Fruit fly (Drosophila melanogaster): Measurements from ENCODE around the gene CG31674.

Gene CG31674

DNA sequence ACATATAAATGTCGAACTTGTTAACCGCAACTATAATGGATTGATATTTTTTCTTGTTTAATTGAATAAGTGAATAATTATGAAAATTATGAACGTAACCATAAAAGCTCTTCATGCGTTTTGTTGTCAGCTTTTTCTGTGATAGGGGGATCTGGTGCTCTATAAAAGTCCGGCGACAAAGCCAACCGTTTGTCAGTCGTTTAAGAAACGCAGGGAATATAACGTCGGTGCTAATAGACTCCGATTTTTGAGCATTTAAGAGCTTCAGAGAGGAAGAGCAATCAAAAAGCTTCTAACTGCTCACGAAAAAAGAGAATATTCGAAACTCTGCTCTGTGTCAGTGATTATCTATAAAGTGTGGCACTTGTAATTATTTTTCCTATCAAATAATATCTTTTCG lies at the start of gene CG31674 (continued):
- TF ChIP-seq cas (GFP tag; IDR thresholded peaks at IDR 0.05) (no peak), CG2199 (GFP tag; IDR thresholded peaks at IDR 0.05) (peak; percentile 64; the same call in 1 of the 3 replicates), Pdp1 (GFP tag; optimal IDR thresholded peaks at IDR 0.05) (peak in 1 of 2 experiments; percentile 62), NFAT (GFP tag; IDR thresholded peaks at IDR 0.05) (peak; percentile 13; the same call in 1 of the 2 replicates), grn (GFP tag; optimal IDR thresholded peaks at IDR 0.05) (peak; percentile 28), CG5180 (GFP tag; optimal IDR thresholded peaks at IDR 0.05) (peak; percentile 23), CG2678 (tag; optimal IDR thresholded peaks at IDR 0.05) (peak; percentile 31), D (optimal IDR thresholded peaks at IDR 0.05) (no peak), D (GFP tag; optimal IDR thresholded peaks at IDR 0.05) (no peak), unc-4 (GFP tag; IDR thresholded peaks at IDR 0.05; ENCODE audit: partially characterized antibody) (0 out of 2 replicates have a peak, but pooled peaks have one; percentile 15), corto (GFP tag; optimal IDR thresholded peaks at IDR 0.05) (no peak), YL-1 (GFP tag; optimal IDR thresholded peaks at IDR 0.05) (no peak), eve (GFP tag; optimal IDR thresholded peaks at IDR 0.05) (peak in 1 of 2 experiments; percentile 59), Ptx1 (GFP tag; IDR thresholded peaks at IDR 0.05) (no peak), vfl (GFP tag; optimal IDR thresholded peaks at IDR 0.05) (no peak), exex (tag; optimal IDR thresholded peaks at IDR 0.05) (peak; percentile 79), pan (optimal IDR thresholded peaks at IDR 0.05) (no peak), pan (GFP tag; optimal IDR thresholded peaks at IDR 0.05 in 1 of 2, IDR thresholded peaks at IDR 0.05 in 1 of 2) (no peak), slp2 (GFP tag; optimal IDR thresholded peaks at IDR 0.05) (no peak), tin (GFP tag; optimal IDR thresholded peaks at IDR 0.05) (no peak), CG8290 (GFP tag; optimal IDR thresholded peaks at IDR 0.05) (no peak), CG8290 (tag; optimal IDR thresholded peaks at IDR 0.05) (peak in 1 of 2 experiments; percentile 19), dimm (GFP tag; IDR thresholded peaks at IDR 0.05) (no peak), dmrt99B (tag; optimal IDR thresholded peaks at IDR 0.05) (peak; percentile 3), zen2 (GFP tag; IDR thresholded peaks at IDR 0.05; ENCODE audit: partially characterized antibody) (peak; percentile 30; the same call in 1 of the 3 replicates), gro (GFP tag; optimal IDR thresholded peaks at IDR 0.05) (peak; percentile 47), caup (GFP tag; optimal IDR thresholded peaks at IDR 0.05; ENCODE audit: severe bottlenecking) (peak; percentile 35), crp (GFP tag; optimal IDR thresholded peaks at IDR 0.05) (no peak), H15 (GFP tag; IDR thresholded peaks at IDR 0.05) (no peak), CG14014 (GFP tag; IDR thresholded peaks at IDR 0.05) (no peak), CG15514 (GFP tag; optimal IDR thresholded peaks at IDR 0.05) (peak; percentile 11), repo (GFP tag; optimal IDR thresholded peaks at IDR 0.05) (no peak), CG15011 (GFP tag; optimal IDR thresholded peaks at IDR 0.05) (no peak), gsb-n (tag; optimal IDR thresholded peaks at IDR 0.05) (no peak), CG10147 (GFP tag; optimal IDR thresholded peaks at IDR 0.05) (no peak), HmgZ (tag; optimal IDR thresholded peaks at IDR 0.05) (peak; percentile 42), CG9727 (GFP tag; optimal IDR thresholded peaks at IDR 0.05) (no peak), D19A (tag; optimal IDR thresholded peaks at IDR 0.05) (peak; percentile 81), dati (GFP tag; IDR thresholded peaks at IDR 0.05) (no peak), CG32532 (GFP tag; IDR thresholded peaks at IDR 0.05) (peak; percentile 23; the same call in 1 of the 2 replicates), Ets65A (GFP tag) (no peak), Med (GFP tag) (peak; percentile 90), Poxn (GFP tag; IDR thresholded peaks at IDR 0.05) (no peak), CG12391 (tag; optimal IDR thresholded peaks at IDR 0.05) (no peak), CG14050 (GFP tag; IDR thresholded peaks at IDR 0.05) (no peak), CG17385 (GFP tag; optimal IDR thresholded peaks at IDR 0.05) (peak; percentile 39), CG2129 (GFP tag; IDR thresholded peaks at IDR 0.05; ENCODE audit: partially characterized antibody) (no peak), pita (GFP tag; optimal IDR thresholded peaks at IDR 0.05) (no peak), GATAe (GFP tag; conservative IDR thresholded peaks at IDR 0.05) (no peak), CG13287 (GFP tag; IDR thresholded peaks at IDR 0.05; ENCODE audit: partially characterized antibody) (peak; percentile 53; the same call in 1 of the 2 replicates), Lhr (GFP tag; optimal IDR thresholded peaks at IDR 0.05) (no peak)

Data from whole organism, embryonic.